Fruit fly (Drosophila melanogaster): Measurements from ENCODE around the gene hng3.
A peak's percentile ranks its signal among the peaks of the same experiment; 100 is the strongest.

The hng3 gene

dm6 chr3L:791251-791991, 36.1 kb upstream of the hng3 start:
- TF ChIP-seq br (GFP tag; optimal IDR thresholded peaks at IDR 0.05) (peak; percentile 62), brk (GFP tag; optimal IDR thresholded peaks at IDR 0.05) (no peak), Myc (optimal IDR thresholded peaks at IDR 0.05) (no peak), pan (optimal IDR thresholded peaks at IDR 0.05) (no peak), sage (GFP tag; optimal IDR thresholded peaks at IDR 0.05) (no peak), GATAd (GFP tag; optimal IDR thresholded peaks at IDR 0.05) (no peak), Hnf4 (GFP tag; optimal IDR thresholded peaks at IDR 0.05) (peak; percentile 62), rgr (GFP tag; optimal IDR thresholded peaks at IDR 0.05) (peak; percentile 45), psq (GFP tag; optimal IDR thresholded peaks at IDR 0.05) (peak; percentile 24), Abd-B (GFP tag; optimal IDR thresholded peaks at IDR 0.05) (no peak), dsf (GFP tag; optimal IDR thresholded peaks at IDR 0.05; ENCODE audit: borderline replicate concordance) (no peak), CG32264 (GFP tag; optimal IDR thresholded peaks at IDR 0.05) (no peak), Dfd (GFP tag; optimal IDR thresholded peaks at IDR 0.05) (no peak), Hr78 (GFP tag; optimal IDR thresholded peaks at IDR 0.05) (no peak), Rel (GFP tag; optimal IDR thresholded peaks at IDR 0.05) (peak; percentile 25), Rel (tag; optimal IDR thresholded peaks at IDR 0.05) (peak; percentile 1), sv (GFP tag; optimal IDR thresholded peaks at IDR 0.05) (peak; percentile 11), foxo (GFP tag; optimal IDR thresholded peaks at IDR 0.05) (peak in 1 of 2 experiments; percentile 42), CG9705 (GFP tag; optimal IDR thresholded peaks at IDR 0.05) (peak; percentile 35), dmrt93B (GFP tag; optimal IDR thresholded peaks at IDR 0.05) (peak; percentile 26), tai (GFP tag; optimal IDR thresholded peaks at IDR 0.05) (no peak), CrebA (GFP tag; optimal IDR thresholded peaks at IDR 0.05; ENCODE audit: borderline replicate concordance) (no peak), h (GFP tag; optimal IDR thresholded peaks at IDR 0.05) (peak; percentile 84), Mio (GFP tag; optimal IDR thresholded peaks at IDR 0.05) (no peak), ey (GFP tag; optimal IDR thresholded peaks at IDR 0.05) (peak; percentile 62), jim (GFP tag; optimal IDR thresholded peaks at IDR 0.05) (no peak), N (GFP tag; optimal IDR thresholded peaks at IDR 0.05) (no peak), Vsx2 (GFP tag; optimal IDR thresholded peaks at IDR 0.05; ENCODE audit: partially characterized antibody) (no peak), fru (GFP tag; optimal IDR thresholded peaks at IDR 0.05) (peak; percentile 42), usp (GFP tag; optimal IDR thresholded peaks at IDR 0.05) (no peak), Jra (GFP tag; optimal IDR thresholded peaks at IDR 0.05) (peak; percentile 10), Hr83 (GFP tag; optimal IDR thresholded peaks at IDR 0.05; ENCODE audit: poor library complexity, severe bottlenecking) (no peak), HLH106 (tag; optimal IDR thresholded peaks at IDR 0.05) (peak; percentile 59), OdsH (GFP tag; optimal IDR thresholded peaks at IDR 0.05) (peak; percentile 56), Dif (GFP tag; optimal IDR thresholded peaks at IDR 0.05; ENCODE audit: partially characterized antibody) (no peak), lola (GFP tag; optimal IDR thresholded peaks at IDR 0.05) (no peak), dl (GFP tag; optimal IDR thresholded peaks at IDR 0.05; ENCODE audit: insufficient read depth in 1 of 2, partially characterized antibody in 2 of 2) (no peak), Sp1 (GFP tag; optimal IDR thresholded peaks at IDR 0.05) (peak; percentile 38), woc (GFP tag; optimal IDR thresholded peaks at IDR 0.05) (peak; percentile 22)

- TF ChIP-seq sv (GFP tag; optimal IDR thresholded peaks at IDR 0.05), result no peak
- TF ChIP-seq pan (optimal IDR thresholded peaks at IDR 0.05), result no peak
- TF ChIP-seq psq (GFP tag; optimal IDR thresholded peaks at IDR 0.05), result no peak
- TF ChIP-seq jim (GFP tag; optimal IDR thresholded peaks at IDR 0.05), result no peak
- no peak for TF ChIP-seq Myc (optimal IDR thresholded peaks at IDR 0.05)
- TF ChIP-seq ey (GFP tag; optimal IDR thresholded peaks at IDR 0.05), result no peak
- no peak for TF ChIP-seq CrebA (GFP tag; optimal IDR thresholded peaks at IDR 0.05; ENCODE audit: borderline replicate concordance)
- no peak for TF ChIP-seq Vsx2 (GFP tag; optimal IDR thresholded peaks at IDR 0.05; ENCODE audit: partially characterized antibody)
- no peak for TF ChIP-seq dsf (GFP tag; optimal IDR thresholded peaks at IDR 0.05; ENCODE audit: borderline replicate concordance)
- TF ChIP-seq foxo (GFP tag; optimal IDR thresholded peaks at IDR 0.05), result no peak
- no peak for TF ChIP-seq h (GFP tag; optimal IDR thresholded peaks at IDR 0.05)
- no peak for TF ChIP-seq dmrt93B (GFP tag; optimal IDR thresholded peaks at IDR 0.05)
- no peak for TF ChIP-seq CG32264 (GFP tag; optimal IDR thresholded peaks at IDR 0.05)
- no peak for TF ChIP-seq brk (GFP tag; optimal IDR thresholded peaks at IDR 0.05)
- TF ChIP-seq usp (GFP tag; optimal IDR thresholded peaks at IDR 0.05), result no peak
- TF ChIP-seq OdsH (GFP tag; optimal IDR thresholded peaks at IDR 0.05), result no peak
- TF ChIP-seq sage (GFP tag; optimal IDR thresholded peaks at IDR 0.05), result no peak
Measured at dm6 chr3L:788961-789360, 33.7 kb upstream of the hng3 start.
